Fruit fly (Drosophila melanogaster): ENCODE measurements around the gene stnA.

Gene stnA

dm6 chrX:23013208-23013607, 8.8 kb upstream of the stnA start, which contains the start of the genes Rab21 and Coa7 (continued):
- TF ChIP-seq dati (GFP tag; IDR thresholded peaks at IDR 0.05) (no peak), CG11456 (GFP tag; IDR thresholded peaks at IDR 0.05) (no peak), Dip2 (GFP tag; IDR thresholded peaks at IDR 0.05) (no peak), zfh2 (GFP tag; optimal IDR thresholded peaks at IDR 0.05) (peak; percentile 25), MESR4 (GFP tag; optimal IDR thresholded peaks at IDR 0.05) (peak; percentile 37), CG17361 (GFP tag; IDR thresholded peaks at IDR 0.05) (0 out of 3 replicates have a peak, but pooled peaks have one; percentile 32), sug (tag; optimal IDR thresholded peaks at IDR 0.05) (peak; percentile 82), chinmo (GFP tag; IDR thresholded peaks at IDR 0.05; ENCODE audit: partially characterized antibody) (peak; percentile 76; the same call in 2 of the 4 replicates), CG31365 (tag; optimal IDR thresholded peaks at IDR 0.05) (no peak), sisA (GFP tag; IDR thresholded peaks at IDR 0.05) (no peak), CG11504 (tag; optimal IDR thresholded peaks at IDR 0.05) (no peak), Sry-δ (GFP tag; optimal IDR thresholded peaks at IDR 0.05) (peak; percentile 88), nmo (GFP tag; optimal IDR thresholded peaks at IDR 0.05) (peak; percentile 63), Hmx (GFP tag; optimal IDR thresholded peaks at IDR 0.05) (no peak), ftz-f1 (GFP tag; optimal IDR thresholded peaks at IDR 0.05) (peak; percentile 10), chn (GFP tag; optimal IDR thresholded peaks at IDR 0.05) (peak; percentile 17), NK7.1 (GFP tag; optimal IDR thresholded peaks at IDR 0.05) (no peak), Xbp1 (GFP tag; optimal IDR thresholded peaks at IDR 0.05) (peak; percentile 7), Ets97D (GFP tag; optimal IDR thresholded peaks at IDR 0.05) (peak; percentile 72), Med (GFP tag) (peak; percentile 82), Fer2 (tag; optimal IDR thresholded peaks at IDR 0.05) (no peak), CG7357 (GFP tag; IDR thresholded peaks at IDR 0.05) (no peak), CG2116 (GFP tag; optimal IDR thresholded peaks at IDR 0.05) (peak; percentile 76), crp (GFP tag; optimal IDR thresholded peaks at IDR 0.05) (peak in 1 of 2 experiments; percentile 3), CG17802 (tag; optimal IDR thresholded peaks at IDR 0.05) (peak; percentile 10)

DNA sequence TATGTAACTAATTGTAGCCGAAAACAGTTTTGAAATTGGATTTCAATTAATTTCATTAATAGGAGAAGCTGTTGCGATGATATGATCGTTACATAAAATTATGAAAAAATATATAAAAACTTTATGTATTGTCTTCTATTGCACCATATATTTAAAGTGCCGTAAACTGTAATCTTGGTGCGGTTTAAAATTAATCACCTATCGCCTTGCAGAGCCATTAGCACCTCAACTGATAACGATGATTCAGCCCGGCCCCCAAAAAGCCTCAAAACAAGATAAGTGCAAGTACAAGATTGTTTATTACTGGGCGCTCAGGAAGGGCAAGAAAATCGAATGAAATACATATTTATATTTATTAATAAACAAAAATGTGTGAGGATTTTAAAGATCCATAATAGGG, 7.4 kb upstream of the stnA start:
- 0 out of 4 replicates have a peak, but pooled peaks have one; percentile 28 for TF ChIP-seq chinmo (GFP tag; IDR thresholded peaks at IDR 0.05; ENCODE audit: partially characterized antibody)
- no peak for TF ChIP-seq stwl (tag; optimal IDR thresholded peaks at IDR 0.05)
- peak; percentile 21 for TF ChIP-seq mirr (GFP tag; optimal IDR thresholded peaks at IDR 0.05)
- no peak for TF ChIP-seq CG17328 (GFP tag; IDR thresholded peaks at IDR 0.05)
- peak; percentile 20 for TF ChIP-seq sug (tag; optimal IDR thresholded peaks at IDR 0.05)
- TF ChIP-seq exex (tag; optimal IDR thresholded peaks at IDR 0.05): peak; percentile 83
- TF ChIP-seq CG31224 (GFP tag; IDR thresholded peaks at IDR 0.05): peak; percentile 88
- peak; percentile 19; the same call in 1 of the 2 replicates for TF ChIP-seq GATAe (GFP tag; conservative IDR thresholded peaks at IDR 0.05)

dm6 chrX:23011203-23011602, 6.8 kb upstream of the stnA start, which contains the start of gene FucTC:
Gene FucTC (minus strand): TSS chrX:23011303.
- TF ChIP-seq sens (GFP tag) (peak; percentile 32), Med (GFP tag) (peak; percentile 12), CG7928 (GFP tag; optimal IDR thresholded peaks at IDR 0.05) (no peak)

- TF ChIP-seq usp (GFP tag; optimal IDR thresholded peaks at IDR 0.05): no peak
- no peak for TF ChIP-seq tll (GFP tag; optimal IDR thresholded peaks at IDR 0.05)
- TF ChIP-seq CG5953 (GFP tag; IDR thresholded peaks at IDR 0.05): no peak
- no peak for TF ChIP-seq inv (GFP tag; IDR thresholded peaks at IDR 0.05; ENCODE audit: partially characterized antibody)
- TF ChIP-seq CG7839 (tag; optimal IDR thresholded peaks at IDR 0.05): peak; percentile 39
- TF ChIP-seq Atf6 (GFP tag; IDR thresholded peaks at IDR 0.05): peak; percentile 70
- peak; percentile 18 for TF ChIP-seq CG30403 (GFP tag; optimal IDR thresholded peaks at IDR 0.05)
- 0 out of 3 replicates have a peak, but pooled peaks have one; percentile 55 for TF ChIP-seq CG2199 (GFP tag; IDR thresholded peaks at IDR 0.05)
- TF ChIP-seq CG18619 (GFP tag; optimal IDR thresholded peaks at IDR 0.05): no peak
- TF ChIP-seq CG14014 (GFP tag; IDR thresholded peaks at IDR 0.05): 0 out of 2 replicates have a peak, but pooled peaks have one; percentile 43
- no peak for TF ChIP-seq gsb-n (tag; optimal IDR thresholded peaks at IDR 0.05)
- TF ChIP-seq Neu2 (GFP tag; optimal IDR thresholded peaks at IDR 0.05; ENCODE audit: borderline replicate concordance): no peak
- TF ChIP-seq CG4854 (GFP tag; optimal IDR thresholded peaks at IDR 0.05): no peak
- no peak for TF ChIP-seq CG16779 (GFP tag; IDR thresholded peaks at IDR 0.05)
- TF ChIP-seq CG6272 (GFP tag; IDR thresholded peaks at IDR 0.05): peak; percentile 24; the same call in 1 of the 2 replicates
These were observed 6.2 kb upstream of the stnA start for dm6 chrX:23010651-23011050.
